6 worm cellular contexts compared by ENCODE assay signal in the genomic region with DNA sequence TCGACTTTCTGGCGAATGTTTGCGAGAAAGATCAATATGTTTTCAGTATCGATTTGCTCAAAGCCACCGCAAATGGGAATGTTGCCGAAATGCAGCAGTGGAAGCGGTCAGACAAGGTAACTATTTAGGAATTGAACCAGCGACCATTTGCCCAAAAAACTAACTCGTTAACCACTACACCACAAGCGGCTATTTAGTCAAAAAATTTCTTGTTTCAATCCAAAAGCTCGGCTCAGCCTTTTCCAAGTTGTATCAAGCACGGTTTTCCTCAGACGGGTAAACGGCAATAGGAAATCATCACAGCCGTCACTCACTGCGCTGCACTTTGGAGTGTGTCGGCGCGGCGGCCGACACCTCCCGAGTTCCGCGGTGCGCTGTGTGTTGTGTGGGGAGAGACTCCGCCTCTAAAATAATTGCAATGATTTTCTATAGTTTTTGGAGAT.
TF ChIP-seq lines count a peak whose summit lies in the region.

No protein-coding gene starts in this region.

TF ChIP-seq in whole organism, L1 larva, 84 proteins besides CTCF, POLR2A, EP300 and RAD21 (continued from another document and continues in another):
- TF ChIP-seq isw-1 (GFP tag; IDR thresholded peaks at IDR 0.05; lab: Robert Waterston, UW) = no peak
- no peak for TF ChIP-seq mef-2 (tag; optimal IDR thresholded peaks at IDR 0.05; lab: Kevin White, UChicago)
- no peak for TF ChIP-seq pqm-1 (tag; optimal IDR thresholded peaks at IDR 0.05; lab: Kevin White, UChicago)
- peak; percentile 78 for TF ChIP-seq hpl-2 (GFP tag; optimal IDR thresholded peaks at IDR 0.05; lab: Kevin White, UChicago)
- TF ChIP-seq efl-1 (optimal IDR thresholded peaks at IDR 0.05; lab: Kevin White, UChicago) = peak; percentile 78 to 82
- TF ChIP-seq efl-1 (GFP tag; optimal IDR thresholded peaks at IDR 0.05 in 1 of 2; lab: Kevin White, UChicago) = peak; percentile 69 to 98
- TF ChIP-seq pax-3 (tag; optimal IDR thresholded peaks at IDR 0.05; lab: Kevin White, UChicago) = peak; percentile 39
- no peak for TF ChIP-seq zag-1 (tag; optimal IDR thresholded peaks at IDR 0.05; lab: Kevin White, UChicago)
- peak; percentile 19 for TF ChIP-seq ztf-4 (tag; optimal IDR thresholded peaks at IDR 0.05; lab: Kevin White, UChicago)
- TF ChIP-seq sup-37 (GFP tag; optimal IDR thresholded peaks at IDR 0.05; lab: Kevin White, UChicago) = peak; percentile 80
- TF ChIP-seq egl-27 (tag; optimal IDR thresholded peaks at IDR 0.05; lab: Kevin White, UChicago) = no peak
- peak; percentile 95 for TF ChIP-seq nhr-90 (tag; optimal IDR thresholded peaks at IDR 0.05; lab: Kevin White, UChicago; ENCODE audit: poor library complexity)
- peak; percentile 65 for TF ChIP-seq irx-1 (tag; optimal IDR thresholded peaks at IDR 0.05; lab: Kevin White, UChicago)
- TF ChIP-seq grh-1 (GFP tag; IDR thresholded peaks at IDR 0.05; lab: Robert Waterston, UW) = peak; percentile 76
- TF ChIP-seq ztf-11 (tag; optimal IDR thresholded peaks at IDR 0.05; lab: Kevin White, UChicago) = peak in 1 of 2 experiments; percentile 44
- TF ChIP-seq hlh-17 (GFP tag; optimal IDR thresholded peaks at IDR 0.05; lab: Kevin White, UChicago; ENCODE audit: borderline replicate concordance) = no peak
- TF ChIP-seq lin-35 (GFP tag; optimal IDR thresholded peaks at IDR 0.05; lab: Kevin White, UChicago) = peak; percentile 74 to 84
- peak; percentile 78 for TF ChIP-seq mep-1 (tag; optimal IDR thresholded peaks at IDR 0.05; lab: Kevin White, UChicago)
- TF ChIP-seq fkh-4 (tag; optimal IDR thresholded peaks at IDR 0.05; lab: Kevin White, UChicago; ENCODE audit: borderline replicate concordance) = no peak
- peak; percentile 29 for TF ChIP-seq C04F5.9 (tag; optimal IDR thresholded peaks at IDR 0.05; lab: Kevin White, UChicago)

TF ChIP-seq in whole organism, L2 larva, 48 proteins besides CTCF, POLR2A, EP300 and RAD21 (continued from another document):
- no peak for TF ChIP-seq skn-1 (tag; optimal IDR thresholded peaks at IDR 0.05; lab: Kevin White, UChicago)
- peak; percentile 15 for TF ChIP-seq R02D3.7 (tag; optimal IDR thresholded peaks at IDR 0.05; lab: Kevin White, UChicago)
- TF ChIP-seq F13H6.1 (tag; optimal IDR thresholded peaks at IDR 0.05; lab: Kevin White, UChicago) = peak; percentile 71
- peak; percentile 75 for TF ChIP-seq crh-2 (tag; optimal IDR thresholded peaks at IDR 0.05; lab: Kevin White, UChicago)
- TF ChIP-seq ceh-82 (tag; optimal IDR thresholded peaks at IDR 0.05; lab: Kevin White, UChicago) = no peak
- TF ChIP-seq sma-3 (GFP tag; optimal IDR thresholded peaks at IDR 0.05; lab: Kevin White, UChicago) = peak; percentile 89
- TF ChIP-seq sma-9 (GFP tag; optimal IDR thresholded peaks at IDR 0.05; lab: Kevin White, UChicago) = peak; percentile 64
- no peak for TF ChIP-seq sma-9 (tag; optimal IDR thresholded peaks at IDR 0.05; lab: Kevin White, UChicago)
- peak; percentile 74 to 76 for TF ChIP-seq lsy-2 (tag; optimal IDR thresholded peaks at IDR 0.05; lab: Kevin White, UChicago)
- TF ChIP-seq blmp-1 (tag; optimal IDR thresholded peaks at IDR 0.05; lab: Kevin White, UChicago; ENCODE audit: insufficient read depth) = peak; percentile 35
- TF ChIP-seq fos-1 (tag; optimal IDR thresholded peaks at IDR 0.05; lab: Kevin White, UChicago) = peak; percentile 76
- peak; percentile 84 for TF ChIP-seq gmeb-1 (tag; optimal IDR thresholded peaks at IDR 0.05; lab: Kevin White, UChicago)
- peak; percentile 40 for TF ChIP-seq nhr-6 (tag; optimal IDR thresholded peaks at IDR 0.05; lab: Kevin White, UChicago)
- peak; percentile 35 for TF ChIP-seq C34F6.9 (tag; optimal IDR thresholded peaks at IDR 0.05; lab: Kevin White, UChicago)
- peak; percentile 8 for TF ChIP-seq peb-1 (tag; optimal IDR thresholded peaks at IDR 0.05; lab: Kevin White, UChicago)
- peak; percentile 58 for TF ChIP-seq unc-55 (GFP tag; optimal IDR thresholded peaks at IDR 0.05; lab: Kevin White, UChicago)
- no peak for TF ChIP-seq zag-1 (tag; optimal IDR thresholded peaks at IDR 0.05; lab: Kevin White, UChicago)
- TF ChIP-seq elt-1 (tag; optimal IDR thresholded peaks at IDR 0.05; lab: Kevin White, UChicago) = no peak

TF ChIP-seq in whole organism, L3 larva, 47 proteins besides CTCF, POLR2A, EP300 and RAD21 (continued from another document and continues in another):
- no peak for TF ChIP-seq ceh-9 (tag; optimal IDR thresholded peaks at IDR 0.05; lab: Kevin White, UChicago)
- TF ChIP-seq R02D3.7 (tag; optimal IDR thresholded peaks at IDR 0.05; lab: Kevin White, UChicago) = peak; percentile 50
- peak; percentile 62 for TF ChIP-seq lsy-12 (tag; optimal IDR thresholded peaks at IDR 0.05; lab: Kevin White, UChicago)
- TF ChIP-seq sea-2 (GFP tag; optimal IDR thresholded peaks at IDR 0.05; lab: Kevin White, UChicago) = no peak
- peak; percentile 74 for TF ChIP-seq aly-2 (tag; optimal IDR thresholded peaks at IDR 0.05; lab: Kevin White, UChicago)
- no peak for TF ChIP-seq nhr-76 (tag; optimal IDR thresholded peaks at IDR 0.05; lab: Kevin White, UChicago)
- no peak for TF ChIP-seq fkh-10 (GFP tag; optimal IDR thresholded peaks at IDR 0.05; lab: Kevin White, UChicago)
- peak; percentile 68 for TF ChIP-seq nhr-23 (tag; optimal IDR thresholded peaks at IDR 0.05; lab: Kevin White, UChicago)
- peak; percentile 86 for TF ChIP-seq nhr-25 (tag; optimal IDR thresholded peaks at IDR 0.05; lab: Kevin White, UChicago)
- no peak for TF ChIP-seq nhr-28 (tag; optimal IDR thresholded peaks at IDR 0.05; lab: Kevin White, UChicago)
- peak; percentile 80 for TF ChIP-seq skn-1 (tag; optimal IDR thresholded peaks at IDR 0.05; lab: Kevin White, UChicago)
- peak; percentile 62 for TF ChIP-seq pqm-1 (tag; optimal IDR thresholded peaks at IDR 0.05; lab: Kevin White, UChicago)
- TF ChIP-seq lin-15B (tag; optimal IDR thresholded peaks at IDR 0.05; lab: Kevin White, UChicago) = peak; percentile 61
- no peak for TF ChIP-seq nhr-12 (tag; optimal IDR thresholded peaks at IDR 0.05; lab: Kevin White, UChicago)
- no peak for TF ChIP-seq unc-39 (tag; optimal IDR thresholded peaks at IDR 0.05; lab: Kevin White, UChicago)
- TF ChIP-seq ceh-16 (tag; optimal IDR thresholded peaks at IDR 0.05; lab: Kevin White, UChicago) = no peak
- TF ChIP-seq mml-1 (tag; optimal IDR thresholded peaks at IDR 0.05; lab: Kevin White, UChicago) = no peak
- no peak for TF ChIP-seq eor-1 (tag; optimal IDR thresholded peaks at IDR 0.05; lab: Kevin White, UChicago)
- TF ChIP-seq nhr-237 (tag; optimal IDR thresholded peaks at IDR 0.05; lab: Kevin White, UChicago) = no peak
- peak; percentile 52 for TF ChIP-seq ceh-28 (tag; optimal IDR thresholded peaks at IDR 0.05; lab: Kevin White, UChicago)
- no peak for TF ChIP-seq nhr-67 (tag; optimal IDR thresholded peaks at IDR 0.05; lab: Kevin White, UChicago)
- TF ChIP-seq egl-5 (tag; optimal IDR thresholded peaks at IDR 0.05; lab: Kevin White, UChicago) = no peak
- TF ChIP-seq pha-4 (tag; optimal IDR thresholded peaks at IDR 0.05; lab: Kevin White, UChicago) = peak; percentile 64
- TF ChIP-seq nhr-77 (tag; optimal IDR thresholded peaks at IDR 0.05; lab: Kevin White, UChicago) = peak; percentile 73

TF ChIP-seq in whole organism, L4 larva, 104 proteins besides CTCF, POLR2A, EP300 and RAD21 (continued from another document and continues in another):
- peak; percentile 82 for TF ChIP-seq snpc-1.2 (GFP tag; IDR thresholded peaks at IDR 0.05; lab: Robert Waterston, UW)
- TF ChIP-seq dmd-8 (GFP tag; IDR thresholded peaks at IDR 0.05; lab: Robert Waterston, UW) = 0 out of 2 replicates have a peak, but pooled peaks have one; percentile 22
- TF ChIP-seq ces-1 (GFP tag; optimal IDR thresholded peaks at IDR 0.05; lab: Kevin White, UChicago) = no peak
- TF ChIP-seq zip-11 (GFP tag; IDR thresholded peaks at IDR 0.05; lab: Robert Waterston, UW) = no peak
- no peak for TF ChIP-seq unc-39 (tag; optimal IDR thresholded peaks at IDR 0.05; lab: Kevin White, UChicago)
- no peak for TF ChIP-seq zag-1 (tag; optimal IDR thresholded peaks at IDR 0.05; lab: Kevin White, UChicago)
- TF ChIP-seq zfp-3 (GFP tag; conservative IDR thresholded peaks at IDR 0.05; lab: Robert Waterston, UW) = 0 out of 2 replicates have a peak, but pooled peaks have one; percentile 36
- peak in 1 of 2 experiments; percentile 42 for TF ChIP-seq hif-1 (tag; optimal IDR thresholded peaks at IDR 0.05; lab: Kevin White, UChicago)
- no peak for TF ChIP-seq ceh-62 (tag; optimal IDR thresholded peaks at IDR 0.05; lab: Kevin White, UChicago)
- TF ChIP-seq tra-1 (GFP tag; IDR thresholded peaks at IDR 0.05; lab: Robert Waterston, UW) = 0 out of 2 replicates have a peak, but pooled peaks have one; percentile 38
- TF ChIP-seq hlh-11 (tag; optimal IDR thresholded peaks at IDR 0.05; lab: Kevin White, UChicago) = peak; percentile 80
- TF ChIP-seq mes-2 (tag; optimal IDR thresholded peaks at IDR 0.05; lab: Kevin White, UChicago; ENCODE audit: poor library complexity, severe bottlenecking) = peak; percentile 82
- no peak for TF ChIP-seq daf-19 (GFP tag; conservative IDR thresholded peaks at IDR 0.05; lab: Robert Waterston, UW)
- TF ChIP-seq Y105C5A.15 (GFP tag; IDR thresholded peaks at IDR 0.05; lab: Robert Waterston, UW) = no peak
- TF ChIP-seq lin-38 (GFP tag; IDR thresholded peaks at IDR 0.05; lab: Robert Waterston, UW) = peak; percentile 86
- peak; percentile 16 for TF ChIP-seq ceh-82 (tag; optimal IDR thresholded peaks at IDR 0.05; lab: Kevin White, UChicago)
- TF ChIP-seq pqm-1 (tag; optimal IDR thresholded peaks at IDR 0.05; lab: Kevin White, UChicago) = peak; percentile 14
- peak; percentile 80 for TF ChIP-seq nhr-102 (tag; optimal IDR thresholded peaks at IDR 0.05; lab: Kevin White, UChicago)
- peak; percentile 24 for TF ChIP-seq R02D3.7 (tag; optimal IDR thresholded peaks at IDR 0.05; lab: Kevin White, UChicago)
- TF ChIP-seq arid-1 (GFP tag; conservative IDR thresholded peaks at IDR 0.05; lab: Robert Waterston, UW) = peak; percentile 74; the same call in 1 of the 2 replicates
- 0 out of 2 replicates have a peak, but pooled peaks have one; percentile 7 for TF ChIP-seq dmd-9 (GFP tag; IDR thresholded peaks at IDR 0.05; lab: Robert Waterston, UW)
- TF ChIP-seq ZK337.2 (GFP tag; IDR thresholded peaks at IDR 0.05; lab: Robert Waterston, UW) = peak; percentile 36; the same call in 1 of the 2 replicates

TF ChIP-seq in whole organism, early embryonic, 17 proteins besides CTCF, POLR2A, EP300 and RAD21 (continued from another document):
- TF ChIP-seq hnd-1 (tag; optimal IDR thresholded peaks at IDR 0.05; lab: Kevin White, UChicago) = no peak

TF ChIP-seq in whole organism, young adult, 124 proteins besides CTCF, POLR2A, EP300 and RAD21 (continued from another document and continues in another):
- TF ChIP-seq ztf-18 (tag; optimal IDR thresholded peaks at IDR 0.05; lab: Kevin White, UChicago) (peak; percentile 62), somi-1 (GFP tag; optimal IDR thresholded peaks at IDR 0.05; lab: Kevin White, UChicago) (peak; percentile 54), B0019.2 (GFP tag; conservative IDR thresholded peaks at IDR 0.05; lab: Robert Waterston, UW) (peak; percentile 62), cebp-1 (GFP tag; IDR thresholded peaks at IDR 0.05; lab: Robert Waterston, UW) (peak; percentile 40), cebp-1 (tag; optimal IDR thresholded peaks at IDR 0.05; lab: Kevin White, UChicago) (peak; percentile 48), ama-1 (optimal IDR thresholded peaks at IDR 0.05; lab: Kevin White, UChicago) (peak; percentile 97), ama-1 (GFP tag; optimal IDR thresholded peaks at IDR 0.05; lab: Kevin White, UChicago) (peak; percentile 27 to 60), lsl-1 (GFP tag; optimal IDR thresholded peaks at IDR 0.05; lab: Kevin White, UChicago) (peak; percentile 85), rec-8 (tag; optimal IDR thresholded peaks at IDR 0.05; lab: Kevin White, UChicago) (peak; percentile 19 to 84), lin-35 (GFP tag; optimal IDR thresholded peaks at IDR 0.05; lab: Kevin White, UChicago) (peak in 1 of 3 experiments; percentile 62), Y79H2A.3 (GFP tag; conservative IDR thresholded peaks at IDR 0.05; lab: Robert Waterston, UW) (peak; percentile 81), nhr-179 (tag; optimal IDR thresholded peaks at IDR 0.05; lab: Kevin White, UChicago) (no peak), rpc-1 (optimal IDR thresholded peaks at IDR 0.05; lab: Kevin White, UChicago) (peak; percentile 51), rpc-1 (tag; optimal IDR thresholded peaks at IDR 0.05; lab: Kevin White, UChicago) (peak; percentile 74), nfya-2 (GFP tag; IDR thresholded peaks at IDR 0.05; lab: Robert Waterston, UW) (no peak), F33H1.4 (GFP tag; IDR thresholded peaks at IDR 0.05; lab: Robert Waterston, UW) (peak; percentile 81), F55B11.4 (tag; optimal IDR thresholded peaks at IDR 0.05; lab: Kevin White, UChicago; ENCODE audit: borderline replicate concordance, insufficient read depth) (no peak), K11D2.4 (GFP tag; IDR thresholded peaks at IDR 0.05; lab: Robert Waterston, UW) (peak; percentile 59; the same call in 1 of the 2 replicates), mel-28 (tag; optimal IDR thresholded peaks at IDR 0.05; lab: Kevin White, UChicago; ENCODE audit: borderline replicate concordance) (no peak), ztf-25 (GFP tag; IDR thresholded peaks at IDR 0.05; lab: Robert Waterston, UW) (peak; percentile 74; the same call in 1 of the 2 replicates), C17E4.6 (GFP tag; IDR thresholded peaks at IDR 0.05; lab: Robert Waterston, UW) (peak; percentile 93), ZK185.1 (tag; optimal IDR thresholded peaks at IDR 0.05; lab: Kevin White, UChicago; ENCODE audit: poor library complexity, severe bottlenecking) (no peak), nhr-120 (GFP tag; IDR thresholded peaks at IDR 0.05; lab: Robert Waterston, UW) (no peak), akir-1 (GFP tag; optimal IDR thresholded peaks at IDR 0.05; lab: Kevin White, UChicago) (no peak), Y53F4B.3 (GFP tag; IDR thresholded peaks at IDR 0.05; lab: Robert Waterston, UW) (peak; percentile 46), attf-5 (GFP tag; optimal IDR thresholded peaks at IDR 0.05; lab: Kevin White, UChicago) (peak; percentile 66), ceh-79 (tag; optimal IDR thresholded peaks at IDR 0.05; lab: Kevin White, UChicago) (peak; percentile 84), snpc-1.3 (tag; optimal IDR thresholded peaks at IDR 0.05; lab: Kevin White, UChicago; ENCODE audit: insufficient read depth) (peak; percentile 97), nhr-80 (tag; optimal IDR thresholded peaks at IDR 0.05; lab: Kevin White, UChicago) (peak; percentile 50), sptf-2 (GFP tag; optimal IDR thresholded peaks at IDR 0.05; lab: Kevin White, UChicago) (peak; percentile 65), sea-2 (GFP tag; IDR thresholded peaks at IDR 0.05; lab: Robert Waterston, UW) (no peak), F23B12.7 (tag; optimal IDR thresholded peaks at IDR 0.05; lab: Kevin White, UChicago; ENCODE audit: insufficient read depth) (peak; percentile 88), lin-26 (GFP tag; IDR thresholded peaks at IDR 0.05; lab: Robert Waterston, UW) (peak; percentile 91), bed-1 (GFP tag; IDR thresholded peaks at IDR 0.05; lab: Robert Waterston, UW) (0 out of 2 replicates have a peak, but pooled peaks have one; percentile 44), T26A5.8 (tag; optimal IDR thresholded peaks at IDR 0.05; lab: Kevin White, UChicago) (peak; percentile 66), bed-2 (GFP tag; IDR thresholded peaks at IDR 0.05; lab: Robert Waterston, UW) (peak; percentile 60; the same call in 1 of the 2 replicates), pha-4 (tag; optimal IDR thresholded peaks at IDR 0.05; lab: Kevin White, UChicago) (no peak), ceh-91 (GFP tag; IDR thresholded peaks at IDR 0.05; lab: Robert Waterston, UW) (peak; percentile 59), hlh-12 (tag; optimal IDR thresholded peaks at IDR 0.05; lab: Kevin White, UChicago) (no peak), aptf-3 (GFP tag; IDR thresholded peaks at IDR 0.05; lab: Robert Waterston, UW) (no peak), F52B5.7 (tag; optimal IDR thresholded peaks at IDR 0.05; lab: Kevin White, UChicago) (peak; percentile 72), ztf-3 (GFP tag; optimal IDR thresholded peaks at IDR 0.05; lab: Kevin White, UChicago) (peak; percentile 58), gei-17 (GFP tag; optimal IDR thresholded peaks at IDR 0.05; lab: Kevin White, UChicago) (peak; percentile 57), egl-44 (GFP tag; IDR thresholded peaks at IDR 0.05; lab: Robert Waterston, UW) (peak; percentile 72; the same call in 1 of the 2 replicates), B0261.1 (tag; optimal IDR thresholded peaks at IDR 0.05; lab: Kevin White, UChicago) (peak; percentile 60), madf-3 (GFP tag; IDR thresholded peaks at IDR 0.05; lab: Robert Waterston, UW) (no peak; the same call in none of the 2 replicates), hlh-26 (GFP tag; conservative IDR thresholded peaks at IDR 0.05; lab: Robert Waterston, UW) (no peak)
